Fruit fly (Drosophila melanogaster) Kc167 (cell line): ENCODE data around the gene ATPsynG.

Source experiments
- Myc ChIP-seq: fragments of >200 bp; optimal IDR thresholded peaks from 2 replicates; lab custom pipeline; 2017; ENCODE audit warnings: missing external identifiers
- Sin3A ChIP-seq: fragments of >200 bp; optimal IDR thresholded peaks from 2 replicates; lab custom pipeline; 2018; ENCODE audit warnings: missing external identifiers
- h ChIP-seq: fragments of >200 bp; optimal IDR thresholded peaks from 3 replicates; lab custom pipeline; 2018; ENCODE audit warnings: missing external identifiers
- insv ChIP-seq: fragments of >200 bp; optimal IDR thresholded peaks from 3 replicates; lab custom pipeline; 2018; ENCODE audit warnings: missing external identifiers
- psq ChIP-seq: fragments of >200 bp; optimal IDR thresholded peaks from 2 replicates; lab custom pipeline; 2017; ENCODE audit warnings: missing external identifiers

DNA sequence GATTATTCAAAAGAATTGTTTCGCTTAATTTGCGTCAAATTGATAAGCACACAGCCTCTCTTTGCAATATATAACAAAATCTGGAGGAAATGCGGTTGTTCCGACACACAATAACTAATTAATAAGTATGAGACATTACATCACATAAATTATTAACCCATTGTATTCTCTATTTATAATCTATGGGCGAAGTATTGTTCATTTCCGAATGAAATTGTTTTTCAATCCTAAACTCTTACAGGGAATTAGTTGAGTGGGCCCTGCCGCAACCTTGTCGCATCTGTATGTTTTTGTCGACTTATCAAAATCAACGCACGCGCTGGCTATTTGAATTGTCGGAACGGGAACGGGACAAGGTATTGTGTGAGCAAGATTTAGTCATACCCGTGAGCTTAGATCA, 4.0 kb downstream of the ATPsynG start, which contains the start of gene CG16743:
- TF ChIP-seq Sin3A (lab: Kevin White, UChicago) (no peak), psq (no peak), insv (lab: Kevin White, UChicago) (no peak), Myc (lab: Kevin White, UChicago) (no peak), h (lab: Kevin White, UChicago) (no peak)
